Worm (Caenorhabditis elegans) whole organism, L3 larva: Measurements from ENCODE around the gene Y73F8A.36.

Source experiments
- ceh-9 ChIP-seq: sonication (generic microtip); optimal IDR thresholded peaks from 2 replicates; lab custom pipeline; 2018; ENCODE audit warnings: missing biosample characterization, missing genetic modification characterization
- lin-39 ChIP-seq: fragments of 150-350 bp; optimal IDR thresholded peaks from 2 replicates; lab custom pipeline; 2018; ENCODE audit warnings: missing biosample characterization, missing genetic modification reagents, missing genetic modification characterization
- nhr-76 ChIP-seq: fragments of 150-350 bp; sonication (generic microtip); optimal IDR thresholded peaks from 5 replicates; lab custom pipeline; 2014; ENCODE audit warnings: missing biosample characterization, missing genetic modification characterization
- nhr-77 ChIP-seq: fragments of 150-350 bp; optimal IDR thresholded peaks from 2 replicates; lab custom pipeline; 2014; ENCODE audit warnings: missing biosample characterization, missing genetic modification characterization
- pha-4 ChIP-seq: fragments of 150-350 bp; optimal IDR thresholded peaks from 2 replicates; lab custom pipeline; 2014; ENCODE audit warnings: missing biosample characterization, missing genetic modification reagents, missing genetic modification characterization
- skn-1 ChIP-seq: fragments of 150-350 bp; optimal IDR thresholded peaks from 2 replicates; lab custom pipeline; 2014; ENCODE audit warnings: missing biosample characterization, missing genetic modification characterization
- ztf-4 ChIP-seq: fragments of 150-350 bp; optimal IDR thresholded peaks from 2 replicates; lab custom pipeline; 2014; ENCODE audit warnings: missing biosample characterization, missing genetic modification characterization

DNA sequence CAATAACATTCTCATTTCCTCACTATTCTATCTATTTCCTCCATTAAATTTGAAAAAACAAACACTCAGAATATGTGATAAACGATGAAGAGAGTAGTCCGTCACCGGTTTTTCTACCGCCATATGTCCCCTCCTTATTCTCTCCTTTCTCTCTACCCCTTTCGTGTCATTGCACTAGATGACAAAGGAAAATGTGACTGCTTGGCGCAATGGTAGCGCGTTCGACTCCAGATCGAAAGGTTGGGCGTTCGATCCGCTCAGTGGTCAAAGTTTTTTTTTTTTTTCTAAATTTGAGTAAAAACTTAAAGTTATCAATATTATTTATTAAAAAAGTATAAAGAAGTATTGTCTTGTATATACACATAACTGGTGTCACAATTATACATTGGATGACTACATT lies 43.8 kb downstream of the Y73F8A.36 start:
- TF ChIP-seq nhr-77 (no peak), lin-39 (tag; lab: Kevin White, UChicago) (no peak), nhr-76 (tag; lab: Kevin White, UChicago) (no peak), ceh-9 (tag; lab: Kevin White, UChicago) (no peak), pha-4 (tag; lab: Kevin White, UChicago) (peak; percentile 21), skn-1 (no peak), ztf-4 (no peak)
